Worm (Caenorhabditis elegans) whole organism, midembryonic: ENCODE results near the gene mks-3.

Experiments used
- T22C8.4 ChIP-seq: fragments of 200-800 bp; sonication (Bioruptor generic); IDR thresholded peaks from 2 replicates; pipeline ENCODE4 v1.3.6; 2022; ENCODE audit warnings: missing genetic modification characterization, missing compliant biosample characterization
- cog-1 ChIP-seq: sonication (generic microtip); optimal IDR thresholded peaks from 2 replicates; lab custom pipeline; 2016; ENCODE audit warnings: missing genetic modification characterization, missing compliant biosample characterization
- flt-1 ChIP-seq: fragments of 200-800 bp; sonication (Bioruptor generic); IDR thresholded peaks from 2 replicates; pipeline ENCODE4 v1.3.6; 2022; ENCODE audit warnings: missing genetic modification characterization, missing compliant biosample characterization
- klf-2 ChIP-seq: fragments of 200-800 bp; sonication (Bioruptor generic); conservative IDR thresholded peaks from 2 replicates; pipeline ENCODE4 v1.3.6; 2022; ENCODE audit warnings: missing genetic modification reagents, missing genetic modification characterization, missing compliant biosample characterization
- med-1 ChIP-seq: sonication (generic microtip); optimal IDR thresholded peaks from 2 replicates; lab custom pipeline; 2017; ENCODE audit warnings: missing genetic modification characterization, mild to moderate bottlenecking, missing compliant biosample characterization, antibody characterized with exemption, missing genetic modification reagents; ENCODE audit not compliant: insufficient read depth
- ref-1 ChIP-seq: fragments of 200-800 bp; sonication (Bioruptor generic); conservative IDR thresholded peaks from 2 replicates; pipeline ENCODE4 v1.3.6; 2022; ENCODE audit warnings: missing genetic modification reagents, missing genetic modification characterization, missing compliant biosample characterization
- tab-1 ChIP-seq: fragments of 200-800 bp; sonication (Bioruptor generic); IDR thresholded peaks from 2 replicates; pipeline ENCODE4 v1.3.6; 2022; ENCODE audit warnings: missing genetic modification characterization, missing compliant biosample characterization
- ztf-23 ChIP-seq: fragments of 200-800 bp; sonication (Bioruptor generic); IDR thresholded peaks from 2 replicates; pipeline ENCODE4 v1.3.6; 2022; ENCODE audit warnings: missing genetic modification reagents, missing genetic modification characterization, missing compliant biosample characterization
- ztf-29 ChIP-seq: fragments of 200-800 bp; sonication (Bioruptor generic); IDR thresholded peaks from 2 replicates; pipeline ENCODE4 v1.3.6; 2022; ENCODE audit warnings: missing genetic modification reagents, missing genetic modification characterization, missing compliant biosample characterization

DNA sequence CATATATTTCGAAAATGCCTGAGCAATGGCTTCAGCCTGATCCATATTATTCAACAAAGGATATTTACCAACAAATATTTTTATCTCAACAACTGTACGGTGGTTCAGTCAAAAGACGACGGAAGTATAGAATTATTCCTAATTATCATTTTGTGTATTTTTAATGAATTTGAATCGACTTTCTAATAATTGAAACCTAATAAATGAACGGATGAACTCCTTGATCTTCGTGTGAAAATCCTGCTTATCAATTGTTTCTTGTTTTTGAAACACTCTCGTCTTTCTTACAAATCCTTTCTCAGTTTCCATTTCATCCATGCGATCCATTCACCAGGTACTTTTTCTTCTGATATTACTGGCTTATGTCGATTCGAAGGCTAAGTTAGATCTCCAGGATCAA lies 7.8 kb downstream of the mks-3 start, which contains the start of gene F35D2.1:
- TF ChIP-seq klf-2 (GFP tag; lab: Robert Waterston, UW) (no peak), med-1 (no peak), ztf-23 (GFP tag; lab: Robert Waterston, UW) (no peak), ztf-29 (GFP tag; lab: Robert Waterston, UW) (no peak), cog-1 (no peak), T22C8.4 (no peak), tab-1 (GFP tag; lab: Robert Waterston, UW) (no peak), flt-1 (GFP tag; lab: Robert Waterston, UW) (no peak), ref-1 (GFP tag; lab: Robert Waterston, UW) (no peak)
